Worm (Caenorhabditis elegans) whole organism, midembryonic: ENCODE results near the gene T13C5.10.

Experiments used
- T22C8.4 ChIP-seq: fragments of 200-800 bp; sonication (Bioruptor generic); IDR thresholded peaks from 2 replicates; pipeline ENCODE4 v1.3.6; 2022; ENCODE audit warnings: missing genetic modification characterization, missing compliant biosample characterization
- cog-1 ChIP-seq: sonication (generic microtip); optimal IDR thresholded peaks from 2 replicates; lab custom pipeline; 2016; ENCODE audit warnings: missing genetic modification characterization, missing compliant biosample characterization
- klf-2 ChIP-seq: fragments of 200-800 bp; sonication (Bioruptor generic); conservative IDR thresholded peaks from 2 replicates; pipeline ENCODE4 v1.3.6; 2022; ENCODE audit warnings: missing genetic modification reagents, missing genetic modification characterization, missing compliant biosample characterization
- ref-1 ChIP-seq: fragments of 200-800 bp; sonication (Bioruptor generic); conservative IDR thresholded peaks from 2 replicates; pipeline ENCODE4 v1.3.6; 2022; ENCODE audit warnings: missing genetic modification reagents, missing genetic modification characterization, missing compliant biosample characterization

DNA sequence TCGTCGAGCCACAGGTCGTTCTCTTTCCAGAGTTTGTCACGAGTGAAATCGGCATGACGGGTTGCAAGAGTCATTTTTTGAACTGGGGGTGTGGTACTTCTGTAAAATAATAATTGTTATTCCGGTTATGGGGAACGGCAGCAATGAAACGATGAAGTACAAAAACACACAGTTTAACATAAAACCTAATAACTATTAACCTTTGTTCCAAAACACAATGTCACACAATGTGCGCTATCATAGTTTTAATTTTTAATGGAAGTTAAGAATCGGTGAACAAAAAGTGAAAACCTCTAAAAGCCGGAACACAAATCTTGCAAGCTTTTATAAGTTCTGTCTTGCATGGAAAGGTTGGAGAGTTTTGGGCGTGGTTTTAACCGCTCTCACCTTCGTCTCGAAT, 47.5 kb downstream of the T13C5.10 start, which contains the start of gene hsp-43:
- TF ChIP-seq klf-2 (GFP tag; lab: Robert Waterston, UW) (no peak), cog-1 (tag; lab: Kevin White, UChicago) (no peak), ref-1 (GFP tag; lab: Robert Waterston, UW) (no peak), T22C8.4 (GFP tag; lab: Robert Waterston, UW) (no peak)
